Fruit fly (Drosophila melanogaster) S2 (cell line): Measurements from ENCODE around the gene eya.

Experiments used
- CG8478 ChIP-seq: fragments of >200 bp; optimal IDR thresholded peaks from 2 replicates; lab custom pipeline; 2018
- CTCF ChIP-seq, 2 experiments: fragments of >200 bp; optimal IDR thresholded peaks; 2 replicates each; lab custom pipeline; 2018

dm6 chr2L:6584346-6584745 lies 37.6 kb upstream of the eya start:
- TF ChIP-seq CG8478 (lab: Kevin White, UChicago) (no peak), CTCF (optimal IDR thresholded peaks at IDR 0.05; lab: Kevin White, UChicago) (peak; percentile 61 to 68)
